Fruit fly (Drosophila melanogaster): ENCODE measurements around the gene step.
A peak's percentile ranks its signal among the peaks of the same experiment; 100 is the strongest.

step gene

dm6 chr2L:21784790-21785425 is 27.6 kb upstream of the step start (continued):
- TF ChIP-seq fd96Cb (tag; optimal IDR thresholded peaks at IDR 0.05) (peak; percentile 21), CG1024 (GFP tag; IDR thresholded peaks at IDR 0.05) (no peak), CG9727 (GFP tag; optimal IDR thresholded peaks at IDR 0.05) (peak; percentile 35), CoRest (tag; optimal IDR thresholded peaks at IDR 0.05) (peak; percentile 21), Pdp1 (GFP tag; optimal IDR thresholded peaks at IDR 0.05) (peak in 1 of 2 experiments; percentile 9), D19A (tag; optimal IDR thresholded peaks at IDR 0.05) (peak; percentile 1), CG30403 (GFP tag; optimal IDR thresholded peaks at IDR 0.05) (peak; percentile 22), nmo (GFP tag; optimal IDR thresholded peaks at IDR 0.05) (peak; percentile 45), CG11504 (tag; optimal IDR thresholded peaks at IDR 0.05) (peak; percentile 54), gem (tag; optimal IDR thresholded peaks at IDR 0.05) (peak; percentile 48), Ets65A (GFP tag) (peak; percentile 68), CG8944 (GFP tag; optimal IDR thresholded peaks at IDR 0.05) (no peak), Hr51 (GFP tag; optimal IDR thresholded peaks at IDR 0.05) (peak in 1 of 2 experiments; percentile 10), az2 (GFP tag; optimal IDR thresholded peaks at IDR 0.05) (peak; percentile 3), CG2712 (tag; optimal IDR thresholded peaks at IDR 0.05) (peak; percentile 31), CG13424 (tag; optimal IDR thresholded peaks at IDR 0.05) (peak; percentile 24), cato (GFP tag; optimal IDR thresholded peaks at IDR 0.05; ENCODE audit: borderline replicate concordance) (no peak), CG18262 (tag; optimal IDR thresholded peaks at IDR 0.05) (peak; percentile 54), slou (GFP tag; optimal IDR thresholded peaks at IDR 0.05) (peak; percentile 20), D (optimal IDR thresholded peaks at IDR 0.05) (no peak), D (GFP tag; optimal IDR thresholded peaks at IDR 0.05) (peak; percentile 44), lola (GFP tag; optimal IDR thresholded peaks at IDR 0.05) (peak in 1 of 3 experiments; percentile 30), dmrt99B (tag; optimal IDR thresholded peaks at IDR 0.05) (peak; percentile 46), CG34376 (GFP tag; optimal IDR thresholded peaks at IDR 0.05) (no peak), pnt (GFP tag; optimal IDR thresholded peaks at IDR 0.05) (no peak), lmd (GFP tag; IDR thresholded peaks at IDR 0.05) (no peak), CG9437 (GFP tag; optimal IDR thresholded peaks at IDR 0.05) (no peak), pros (GFP tag; optimal IDR thresholded peaks at IDR 0.05) (peak; percentile 60), jing (GFP tag; optimal IDR thresholded peaks at IDR 0.05) (no peak), Hsf (GFP tag; optimal IDR thresholded peaks at IDR 0.05) (peak; percentile 1), dpn (GFP tag; optimal IDR thresholded peaks at IDR 0.05) (peak in 1 of 2 experiments; percentile 1), CG17359 (tag; optimal IDR thresholded peaks at IDR 0.05) (peak; percentile 17), CG4424 (GFP tag; optimal IDR thresholded peaks at IDR 0.05) (peak; percentile 41), dmrt11E (tag; optimal IDR thresholded peaks at IDR 0.05) (peak; percentile 18), run (tag; optimal IDR thresholded peaks at IDR 0.05) (no peak), CG2678 (tag; optimal IDR thresholded peaks at IDR 0.05) (peak; percentile 50), fd3F (GFP tag; optimal IDR thresholded peaks at IDR 0.05) (no peak), CG8924 (tag; optimal IDR thresholded peaks at IDR 0.05) (peak; percentile 16), CG7556 (GFP tag; optimal IDR thresholded peaks at IDR 0.05) (peak; percentile 2), pb (GFP tag; optimal IDR thresholded peaks at IDR 0.05) (no peak), sens (GFP tag) (peak; percentile 82), eve (GFP tag; optimal IDR thresholded peaks at IDR 0.05) (peak in 1 of 2 experiments; percentile 64), Sox100B (GFP tag; optimal IDR thresholded peaks at IDR 0.05) (peak; percentile 37), Xrp1 (GFP tag; IDR thresholded peaks at IDR 0.05) (0 out of 2 replicates have a peak, but pooled peaks have one; percentile 9), Hmr (GFP tag; optimal IDR thresholded peaks at IDR 0.05) (peak; percentile 31), CG15011 (GFP tag; optimal IDR thresholded peaks at IDR 0.05) (no peak), CG17912 (GFP tag; optimal IDR thresholded peaks at IDR 0.05) (no peak), CG2120 (GFP tag; optimal IDR thresholded peaks at IDR 0.05) (peak; percentile 21), CG12659 (GFP tag; optimal IDR thresholded peaks at IDR 0.05) (peak; percentile 3)
